Worm (Caenorhabditis elegans): ENCODE measurements around the gene txbp-3.
A peak's percentile ranks its signal among the peaks of the same experiment; 100 is the strongest.

txbp-3 gene

DNA sequence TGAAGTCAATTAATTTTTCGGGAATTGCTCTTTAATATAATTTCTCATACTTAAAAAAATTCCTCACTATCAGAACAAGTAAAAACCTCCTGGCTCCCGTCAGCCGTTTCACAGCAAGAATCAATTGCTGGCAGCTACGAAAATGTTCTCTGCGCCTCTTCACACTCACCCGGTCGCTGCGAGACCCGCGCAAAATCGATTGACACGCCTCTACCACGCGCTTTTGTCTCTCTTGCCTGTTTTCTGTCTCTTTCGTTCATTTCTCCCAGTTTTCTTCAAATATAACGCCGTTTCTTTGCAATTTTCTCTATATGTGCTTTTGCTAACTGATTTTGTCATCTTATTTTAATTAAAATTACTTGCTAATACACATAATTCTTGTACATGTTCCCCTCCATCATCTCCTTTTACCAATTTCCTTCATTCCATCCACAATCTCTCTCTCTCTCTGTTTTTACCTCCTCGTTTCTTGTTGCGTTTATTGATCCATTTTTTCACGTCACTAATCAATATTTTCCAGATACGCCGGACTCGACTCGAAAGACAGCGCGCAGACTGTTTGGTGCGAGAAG lies 22.8 kb downstream of the txbp-3 start, which contains the start of gene pcf-11 (continued):
- TF ChIP-seq Y53F4B.3 (GFP tag; IDR thresholded peaks at IDR 0.05) (no peak), snpc-1.3 (tag; optimal IDR thresholded peaks at IDR 0.05; ENCODE audit: insufficient read depth) (peak; percentile 12), nhr-80 (tag; optimal IDR thresholded peaks at IDR 0.05) (peak; percentile 24), F33H1.4 (GFP tag; IDR thresholded peaks at IDR 0.05) (peak; percentile 73), tbp1 (GFP tag; optimal IDR thresholded peaks at IDR 0.05) (peak; percentile 15), akir-1 (GFP tag; optimal IDR thresholded peaks at IDR 0.05) (no peak), bed-1 (GFP tag; IDR thresholded peaks at IDR 0.05) (no peak), F39B2.1 (GFP tag; IDR thresholded peaks at IDR 0.05) (no peak), K12H6.12 (tag; optimal IDR thresholded peaks at IDR 0.05) (no peak), snpc-4 (GFP tag; optimal IDR thresholded peaks at IDR 0.05) (no peak), snpc-4 (tag; optimal IDR thresholded peaks at IDR 0.05) (peak in 2 of 4 experiments; percentile 17 to 31), Y95B8A.8 (GFP tag; IDR thresholded peaks at IDR 0.05) (no peak), lin-54 (GFP tag; optimal IDR thresholded peaks at IDR 0.05) (peak; percentile 17), B0336.3 (GFP tag; IDR thresholded peaks at IDR 0.05) (no peak), lin-26 (GFP tag; IDR thresholded peaks at IDR 0.05) (no peak), pbrm-1 (GFP tag; IDR thresholded peaks at IDR 0.05) (no peak), ama-1 (optimal IDR thresholded peaks at IDR 0.05) (no peak), ama-1 (GFP tag; optimal IDR thresholded peaks at IDR 0.05) (no peak), ztf-25 (GFP tag; IDR thresholded peaks at IDR 0.05) (no peak), lsy-27 (tag; optimal IDR thresholded peaks at IDR 0.05; ENCODE audit: borderline replicate concordance, insufficient read depth) (no peak), egl-44 (GFP tag; IDR thresholded peaks at IDR 0.05) (no peak), egrh-3 (GFP tag; IDR thresholded peaks at IDR 0.05) (no peak), somi-1 (GFP tag; optimal IDR thresholded peaks at IDR 0.05) (no peak), cebp-2 (GFP tag; IDR thresholded peaks at IDR 0.05) (no peak), ceh-40 (GFP tag; IDR thresholded peaks at IDR 0.05) (no peak), hsf-1 (GFP tag; IDR thresholded peaks at IDR 0.05) (no peak), F10E7.11 (tag; optimal IDR thresholded peaks at IDR 0.05) (no peak), sptf-2 (GFP tag; optimal IDR thresholded peaks at IDR 0.05) (no peak), F52B5.7 (tag; optimal IDR thresholded peaks at IDR 0.05) (no peak), let-526 (GFP tag; IDR thresholded peaks at IDR 0.05) (no peak), hmg-1.2 (GFP tag; IDR thresholded peaks at IDR 0.05) (peak; percentile 46; the same call in 1 of the 2 replicates), gei-17 (GFP tag; optimal IDR thresholded peaks at IDR 0.05) (no peak)

DNA sequence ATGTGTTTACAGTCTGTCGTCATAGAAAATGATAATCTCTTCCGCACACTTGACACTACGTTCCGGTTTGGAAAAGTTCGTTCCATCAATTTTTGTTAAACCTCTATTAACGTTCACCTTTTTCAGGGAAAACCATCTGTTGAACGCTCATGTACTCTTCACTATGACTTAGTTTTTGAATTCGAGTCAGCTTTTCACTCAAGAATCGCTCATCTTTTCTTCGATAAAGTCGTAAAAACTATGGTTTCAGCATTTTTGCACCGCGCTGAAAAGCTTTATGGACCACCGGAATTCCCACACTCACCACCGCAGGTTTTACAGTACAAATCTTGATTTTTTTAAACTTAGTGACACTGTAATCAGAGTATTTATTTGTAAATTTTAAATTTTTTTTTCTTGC lies 23.6 kb downstream of the txbp-3 start:
- no peak for TF ChIP-seq madf-10 (tag; optimal IDR thresholded peaks at IDR 0.05)
- 0 out of 2 replicates have a peak, but pooled peaks have one; percentile 12 for TF ChIP-seq nfyb-1 (GFP tag; IDR thresholded peaks at IDR 0.05)
- TF ChIP-seq D2030.7 (GFP tag; IDR thresholded peaks at IDR 0.05) = no peak
- TF ChIP-seq ama-1 (optimal IDR thresholded peaks at IDR 0.05) = peak; percentile 43
- no peak for TF ChIP-seq ama-1 (GFP tag; optimal IDR thresholded peaks at IDR 0.05)
- no peak for TF ChIP-seq dox-1 (GFP tag; IDR thresholded peaks at IDR 0.05)
- TF ChIP-seq lin-35 (GFP tag; optimal IDR thresholded peaks at IDR 0.05) = peak in 1 of 3 experiments; percentile 4
- no peak for TF ChIP-seq F33H1.4 (GFP tag; IDR thresholded peaks at IDR 0.05)
- no peak for TF ChIP-seq rpc-1 (optimal IDR thresholded peaks at IDR 0.05)
- no peak for TF ChIP-seq rpc-1 (tag; optimal IDR thresholded peaks at IDR 0.05)
- no peak for TF ChIP-seq unc-62 (GFP tag; optimal IDR thresholded peaks at IDR 0.05)
- TF ChIP-seq snpc-1.1 (tag; optimal IDR thresholded peaks at IDR 0.05; ENCODE audit: insufficient read depth) = no peak
- no peak for TF ChIP-seq hmg-20 (GFP tag; IDR thresholded peaks at IDR 0.05)
- no peak for TF ChIP-seq hlh-12 (tag; optimal IDR thresholded peaks at IDR 0.05)
- no peak for TF ChIP-seq aptf-2 (GFP tag; conservative IDR thresholded peaks at IDR 0.05)
- no peak for TF ChIP-seq K11D2.4 (GFP tag; IDR thresholded peaks at IDR 0.05)
- no peak for TF ChIP-seq nfya-1 (tag; optimal IDR thresholded peaks at IDR 0.05; ENCODE audit: borderline replicate concordance, insufficient read depth)
- TF ChIP-seq snpc-4 (GFP tag; optimal IDR thresholded peaks at IDR 0.05) = no peak
- no peak for TF ChIP-seq snpc-4 (tag; optimal IDR thresholded peaks at IDR 0.05)
- TF ChIP-seq somi-1 (GFP tag; optimal IDR thresholded peaks at IDR 0.05) = no peak
- no peak for TF ChIP-seq ceh-58 (GFP tag; IDR thresholded peaks at IDR 0.05)
- no peak for TF ChIP-seq efl-1 (GFP tag; optimal IDR thresholded peaks at IDR 0.05)
- no peak for TF ChIP-seq ztf-28 (GFP tag; IDR thresholded peaks at IDR 0.05)
- no peak for TF ChIP-seq repo-1 (tag; optimal IDR thresholded peaks at IDR 0.05)

Data from whole organism, young adult.